Worm (Caenorhabditis elegans) whole organism, late embryonic: ENCODE measurements around the gene Y43F8B.14.
A peak's percentile ranks its signal among the peaks of the same experiment; 100 is the strongest.

Experiments used
- C38D4.7 ChIP-seq: fragments of 200-800 bp; sonication (Bioruptor generic); optimal IDR thresholded peaks from 2 replicates; lab custom pipeline; 2018; ENCODE audit warnings: mild to moderate bottlenecking, missing genetic modification characterization, moderate library complexity, missing compliant biosample characterization
- T23F11.4 ChIP-seq: fragments of 200-800 bp; sonication (Bioruptor generic); optimal IDR thresholded peaks from 2 replicates; lab custom pipeline; 2018; ENCODE audit warnings: mild to moderate bottlenecking, missing genetic modification characterization, missing compliant biosample characterization
- Y22D7AL.16 ChIP-seq: sonication (generic microtip); optimal IDR thresholded peaks from 2 replicates; lab custom pipeline; 2016; ENCODE audit warnings: missing genetic modification characterization, missing compliant biosample characterization
- ahr-1 ChIP-seq: sonication (generic microtip); optimal IDR thresholded peaks from 2 replicates; lab custom pipeline; 2016; ENCODE audit warnings: missing genetic modification characterization, missing compliant biosample characterization
- ceh-18 ChIP-seq: sonication (generic microtip); optimal IDR thresholded peaks from 2 replicates; lab custom pipeline; 2016; ENCODE audit warnings: missing genetic modification characterization, missing compliant biosample characterization
- ceh-19 ChIP-seq: fragments of 200-800 bp; sonication (Bioruptor generic); optimal IDR thresholded peaks from 2 replicates; lab custom pipeline; 2018; ENCODE audit warnings: mild to moderate bottlenecking, missing genetic modification characterization, missing compliant biosample characterization
- ceh-22 ChIP-seq: sonication (generic microtip); optimal IDR thresholded peaks from 2 replicates; lab custom pipeline; 2017; ENCODE audit warnings: missing biosample characterization, missing genetic modification characterization
- ceh-30 ChIP-seq: fragments of 150-350 bp; optimal IDR thresholded peaks from 2 replicates; lab custom pipeline; 2014; ENCODE audit warnings: missing biosample characterization, missing genetic modification characterization
- ceh-31 ChIP-seq: sonication (generic microtip); optimal IDR thresholded peaks from 2 replicates; lab custom pipeline; 2016; ENCODE audit warnings: missing genetic modification characterization, missing compliant biosample characterization
- ceh-34 ChIP-seq: sonication (generic microtip); optimal IDR thresholded peaks from 2 replicates; lab custom pipeline; 2016; ENCODE audit warnings: mild to moderate bottlenecking, missing genetic modification characterization, missing compliant biosample characterization
- ceh-45 ChIP-seq: fragments of 200-800 bp; sonication (Bioruptor generic); IDR thresholded peaks from 2 replicates; pipeline ENCODE4 v1.3.6; 2022; ENCODE audit warnings: missing genetic modification reagents, missing genetic modification characterization, missing compliant biosample characterization
- ceh-48 ChIP-seq: sonication (generic microtip); optimal IDR thresholded peaks from 2 replicates; lab custom pipeline; 2016; ENCODE audit warnings: missing genetic modification characterization, inconsistent platforms, missing compliant biosample characterization
- ceh-9 ChIP-seq: sonication (generic microtip); optimal IDR thresholded peaks from 2 replicates; lab custom pipeline; 2016; ENCODE audit warnings: mild to moderate bottlenecking, missing genetic modification characterization, inconsistent platforms, missing compliant biosample characterization
- dmd-4 ChIP-seq: sonication (generic microtip); optimal IDR thresholded peaks from 2 replicates; lab custom pipeline; 2016; ENCODE audit warnings: borderline replicate concordance, missing genetic modification characterization, missing compliant biosample characterization
- ets-4 ChIP-seq: sonication (generic microtip); optimal IDR thresholded peaks from 2 replicates; lab custom pipeline; 2016; ENCODE audit warnings: missing genetic modification characterization, missing compliant biosample characterization
- fax-1 ChIP-seq: sonication (generic microtip); optimal IDR thresholded peaks from 2 replicates; lab custom pipeline; 2016; ENCODE audit warnings: missing genotype, missing genetic modification characterization, missing compliant biosample characterization
- fkh-10 ChIP-seq: fragments of 150-350 bp; optimal IDR thresholded peaks from 2 replicates; lab custom pipeline; 2014; ENCODE audit warnings: missing biosample characterization, missing genetic modification reagents, missing genetic modification characterization
- fkh-6 ChIP-seq: sonication (generic microtip); optimal IDR thresholded peaks from 2 replicates; lab custom pipeline; 2016; ENCODE audit warnings: missing genetic modification characterization, missing compliant biosample characterization
- hlh-15 ChIP-seq: sonication (generic microtip); optimal IDR thresholded peaks from 2 replicates; lab custom pipeline; 2016; ENCODE audit warnings: missing genetic modification characterization, missing compliant biosample characterization
- hlh-6 ChIP-seq: sonication (generic microtip); optimal IDR thresholded peaks from 2 replicates; lab custom pipeline; 2016; ENCODE audit warnings: missing genotype, missing genetic modification characterization, missing compliant biosample characterization
- hlh-8 ChIP-seq: sonication (generic microtip); optimal IDR thresholded peaks from 2 replicates; lab custom pipeline; 2016; ENCODE audit warnings: missing genotype, missing genetic modification characterization, missing compliant biosample characterization
- lim-6 ChIP-seq: sonication (generic microtip); optimal IDR thresholded peaks from 2 replicates; lab custom pipeline; 2016; ENCODE audit warnings: missing genetic modification characterization, missing compliant biosample characterization
- lin-11 ChIP-seq: fragments of 200-800 bp; sonication (Bioruptor generic); optimal IDR thresholded peaks from 2 replicates; lab custom pipeline; 2018; ENCODE audit warnings: mild to moderate bottlenecking, missing genetic modification characterization, missing compliant biosample characterization
- madf-2 ChIP-seq: sonication (generic microtip); optimal IDR thresholded peaks from 2 replicates; lab custom pipeline; 2017; ENCODE audit warnings: missing genetic modification characterization, missing compliant biosample characterization
- nhr-11 ChIP-seq: fragments of 150-350 bp; optimal IDR thresholded peaks from 2 replicates; lab custom pipeline; 2014; ENCODE audit warnings: missing biosample characterization, missing genetic modification characterization
- pat-9 ChIP-seq: fragments of 200-800 bp; sonication (Bioruptor generic); optimal IDR thresholded peaks from 2 replicates; lab custom pipeline; 2018; ENCODE audit warnings: mild to moderate bottlenecking, missing genetic modification characterization, moderate library complexity, missing compliant biosample characterization
- pax-1 ChIP-seq: fragments of 150-350 bp; optimal IDR thresholded peaks from 2 replicates; lab custom pipeline; 2014; ENCODE audit warnings: missing biosample characterization, missing genetic modification characterization
- pha-2 ChIP-seq: sonication (generic microtip); optimal IDR thresholded peaks from 2 replicates; lab custom pipeline; 2017; ENCODE audit warnings: mild to moderate bottlenecking, missing genetic modification characterization, missing compliant biosample characterization
- pha-4 ChIP-seq: fragments of 150-350 bp; optimal IDR thresholded peaks from 2 replicates; lab custom pipeline; 2018; ENCODE audit warnings: missing biosample characterization, missing genetic modification reagents, missing genetic modification characterization
- rnt-1 ChIP-seq: sonication (generic microtip); optimal IDR thresholded peaks from 2 replicates; lab custom pipeline; 2016; ENCODE audit warnings: missing genetic modification characterization, missing compliant biosample characterization
- sdc-2 ChIP-seq: sonication (generic microtip); optimal IDR thresholded peaks from 2 replicates; lab custom pipeline; 2016; ENCODE audit warnings: missing genotype, missing genetic modification characterization, missing compliant biosample characterization
- sox-2 ChIP-seq: fragments of 200-800 bp; sonication (Bioruptor generic); IDR thresholded peaks from 2 replicates; pipeline ENCODE4 v1.3.6; 2022; ENCODE audit warnings: missing genetic modification reagents, missing genetic modification characterization, missing compliant biosample characterization
- sox-4 ChIP-seq: sonication (generic microtip); optimal IDR thresholded peaks from 2 replicates; lab custom pipeline; 2017; ENCODE audit warnings: mild to moderate bottlenecking, missing genetic modification characterization, inconsistent platforms, missing compliant biosample characterization
- tbx-7 ChIP-seq: sonication (generic microtip); optimal IDR thresholded peaks from 2 replicates; lab custom pipeline; 2016; ENCODE audit warnings: missing genotype, missing genetic modification characterization, missing compliant biosample characterization
- ttx-3 ChIP-seq: sonication (generic microtip); optimal IDR thresholded peaks from 2 replicates; lab custom pipeline; 2016; ENCODE audit warnings: missing genetic modification reagents, missing genetic modification characterization, missing compliant biosample characterization
- unc-3 ChIP-seq, 2 experiments: fragments of 200-800 bp in 1 of 2; sonication (Bioruptor generic) in 1 of 2; sonication (generic microtip) in 1 of 2; conservative IDR thresholded peaks in 1 of 2; optimal IDR thresholded peaks in 1 of 2; 2 replicates each; pipeline versions ENCODE4 v1.3.6 to Lab custom; 2016 to 2022; ENCODE audit warnings: missing compliant biosample characterization in 2 of 2, missing genetic modification characterization in 2 of 2, missing genetic modification reagents in 1 of 2
- unc-55 ChIP-seq: sonication (generic microtip); optimal IDR thresholded peaks from 2 replicates; lab custom pipeline; 2017; ENCODE audit warnings: missing biosample characterization, missing genetic modification reagents, missing genetic modification characterization
- unc-86 ChIP-seq: sonication (generic microtip); optimal IDR thresholded peaks from 2 replicates; lab custom pipeline; 2016; ENCODE audit warnings: missing genetic modification characterization, missing compliant biosample characterization
- zip-5 ChIP-seq: sonication (generic microtip); optimal IDR thresholded peaks from 2 replicates; lab custom pipeline; 2016; ENCODE audit warnings: missing genetic modification characterization, missing compliant biosample characterization

Y43F8B.14 gene

DNA sequence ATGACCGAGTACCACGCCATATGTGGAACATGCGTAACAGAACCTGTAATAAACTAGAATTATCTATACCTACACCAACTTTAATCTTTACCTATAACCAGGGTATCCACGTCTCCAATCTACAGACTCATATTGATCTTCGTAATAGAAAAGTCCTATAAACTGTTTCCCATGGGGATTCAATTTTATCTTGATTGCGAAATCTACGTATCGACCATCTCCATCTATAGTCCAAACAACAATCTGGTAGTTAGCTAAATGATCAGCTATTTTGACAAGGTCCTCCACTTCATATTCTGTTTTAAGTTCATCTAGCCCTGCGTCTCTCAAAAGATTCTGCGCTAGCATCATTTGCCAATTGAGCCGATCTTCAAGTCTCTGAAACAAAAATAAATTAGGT is 26.2 kb downstream of the Y43F8B.14 start:
- TF ChIP-seq C38D4.7 (GFP tag; lab: Kevin White, UChicago) (no peak), rnt-1 (peak; percentile 80)
- TF ChIP-seq, all 69 proteins: peak for 1

DNA sequence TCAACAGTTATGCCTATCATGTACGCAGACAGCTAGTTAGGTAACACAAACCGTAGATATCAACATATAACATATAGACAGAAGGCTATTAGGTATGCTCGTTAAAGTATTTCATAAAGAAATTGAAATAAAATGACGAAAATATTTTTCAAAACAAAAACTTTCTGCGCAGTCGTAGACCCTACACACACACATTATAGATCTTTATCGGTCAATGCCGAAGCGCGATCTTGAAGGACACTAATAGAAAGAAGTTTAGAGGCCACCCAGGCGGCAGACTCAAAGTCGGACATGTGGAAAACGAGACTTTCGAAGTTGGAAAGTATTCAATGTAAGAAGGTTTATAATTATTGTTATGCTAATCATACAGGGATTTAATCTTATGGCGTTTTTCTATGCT is 26.8 kb downstream of the Y43F8B.14 start:
- no peak for TF ChIP-seq zip-5 (tag; lab: Kevin White, UChicago)
- no peak for TF ChIP-seq nhr-11 (tag; lab: Kevin White, UChicago)
- no peak for TF ChIP-seq lin-11 (tag; lab: Kevin White, UChicago)
- no peak for TF ChIP-seq sdc-2
- TF ChIP-seq ceh-9: no peak
- no peak for TF ChIP-seq madf-2 (tag; lab: Kevin White, UChicago)
- no peak for TF ChIP-seq hlh-15
- no peak for TF ChIP-seq sox-4 (tag; lab: Kevin White, UChicago)
- no peak for TF ChIP-seq ahr-1 (tag; lab: Kevin White, UChicago)

DNA sequence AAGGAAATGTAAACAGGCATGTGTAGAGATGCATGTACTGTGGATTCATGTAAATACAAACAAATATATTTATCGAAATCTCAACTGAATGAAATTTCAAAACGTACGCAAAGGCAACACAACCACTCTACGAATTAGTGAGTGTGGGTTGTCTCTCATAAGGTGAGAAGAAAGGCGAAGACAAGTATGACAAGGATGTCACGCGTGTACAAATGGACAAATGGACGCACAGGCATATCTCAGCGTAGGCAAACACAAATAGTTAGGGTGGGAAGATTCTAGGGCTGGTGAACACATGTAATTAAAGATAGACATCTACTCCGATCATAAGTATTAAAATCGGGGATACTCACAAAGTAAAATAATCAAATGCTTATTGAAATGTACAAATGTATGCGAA is 27.7 kb downstream of the Y43F8B.14 start:
- no peak for TF ChIP-seq T23F11.4 (GFP tag; lab: Kevin White, UChicago)

DNA sequence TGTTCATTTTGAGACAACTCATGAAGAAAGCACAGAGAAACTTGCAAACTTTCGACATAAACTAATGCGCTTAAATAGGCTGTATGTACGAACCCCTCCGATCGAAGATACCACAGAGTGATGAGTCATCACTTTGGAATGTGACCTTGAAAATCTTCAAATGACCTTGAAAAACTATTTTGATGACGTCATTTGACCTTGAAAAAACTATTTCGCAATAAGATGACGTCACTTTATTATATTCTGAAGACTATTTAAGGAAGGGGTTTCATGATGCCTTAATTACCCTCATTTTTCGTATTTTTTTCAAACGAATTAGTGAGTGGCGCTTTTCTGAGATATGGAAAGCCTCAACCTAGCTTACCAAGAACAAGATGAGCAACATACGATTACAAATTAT is 34.6 kb downstream of the Y43F8B.14 start, which contains the start of gene C25F9.2:
TSS of gene C25F9.2 (plus strand) at position 341 of the 400 bp plus-strand sequence.
- TF ChIP-seq lim-6 (tag; lab: Kevin White, UChicago) (no peak), ceh-34 (tag; lab: Kevin White, UChicago) (no peak), Y22D7AL.16 (tag; lab: Kevin White, UChicago) (no peak), ttx-3 (tag; lab: Kevin White, UChicago) (no peak), dmd-4 (no peak), ahr-1 (tag; lab: Kevin White, UChicago) (no peak), ets-4 (tag; lab: Kevin White, UChicago) (no peak), tbx-7 (no peak), ceh-18 (tag; lab: Kevin White, UChicago) (no peak), fax-1 (tag; lab: Kevin White, UChicago) (no peak), pax-1 (no peak)

DNA sequence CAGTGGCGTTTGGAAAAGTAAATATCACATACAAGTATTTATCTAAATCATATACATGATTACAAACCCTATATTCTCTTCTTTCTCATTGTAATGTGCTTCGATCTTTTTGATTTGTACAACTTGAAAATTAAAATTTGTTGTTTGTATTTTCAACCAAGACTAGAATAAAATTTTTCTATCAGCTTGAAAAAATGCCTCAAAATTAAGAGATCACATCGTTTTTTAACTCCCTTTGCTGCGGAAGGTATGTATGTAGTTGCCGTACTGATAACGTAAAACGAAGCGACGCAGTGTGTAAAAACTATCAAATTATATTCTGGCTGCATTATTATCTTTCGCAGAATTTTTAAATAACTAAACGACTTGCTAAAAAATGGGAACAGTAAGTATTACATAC is 37.9 kb downstream of the Y43F8B.14 start, which contains the start of gene C25F9.15:
TSS of gene C25F9.15 (plus strand) at position 301 of the 400 bp plus-strand sequence.
- TF ChIP-seq unc-86 (tag; lab: Kevin White, UChicago): no peak
- no peak for TF ChIP-seq ahr-1 (tag; lab: Kevin White, UChicago)
- no peak for TF ChIP-seq nhr-11 (tag; lab: Kevin White, UChicago)
- TF ChIP-seq unc-55 (GFP tag; lab: Kevin White, UChicago): no peak
- TF ChIP-seq ceh-22 (tag; lab: Kevin White, UChicago): no peak
- no peak for TF ChIP-seq ceh-19
- TF ChIP-seq ceh-48 (tag; lab: Kevin White, UChicago): no peak
- TF ChIP-seq ceh-34 (tag; lab: Kevin White, UChicago): no peak
- no peak for TF ChIP-seq fkh-6 (tag; lab: Kevin White, UChicago)

DNA sequence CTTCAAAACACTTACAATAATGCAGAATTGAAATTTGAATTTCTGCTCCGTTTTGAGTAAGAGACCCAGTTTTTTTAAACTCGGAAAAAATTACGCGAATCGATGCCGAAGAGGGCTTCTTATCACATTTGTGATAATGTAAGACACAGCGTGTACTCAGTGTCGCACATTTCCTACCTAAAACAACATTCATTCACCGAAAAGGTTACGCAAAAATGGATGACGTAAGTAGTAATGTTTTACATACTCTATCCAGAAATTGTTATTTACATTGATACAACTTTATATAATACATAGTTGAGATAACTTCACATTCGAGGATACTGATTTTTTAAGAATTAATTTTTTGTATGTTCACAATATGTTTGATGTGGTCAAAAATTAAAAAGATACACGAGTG is 39.3 kb downstream of the Y43F8B.14 start, which contains the start of the genes C25F9.4 and C25F9.9:
TSS of gene C25F9.4 (minus strand) at position 101 of the 400 bp plus-strand sequence.
TSS of gene C25F9.9 (plus strand) at position 137 of the 400 bp plus-strand sequence.
- TF ChIP-seq unc-3 (GFP tag; conservative IDR thresholded peaks at IDR 0.05; lab: Robert Waterston, UW) (no peak), unc-3 (tag; optimal IDR thresholded peaks at IDR 0.05; lab: Kevin White, UChicago) (no peak), Y22D7AL.16 (tag; lab: Kevin White, UChicago) (no peak), ceh-45 (GFP tag; lab: Robert Waterston, UW) (no peak), ceh-30 (tag; lab: Kevin White, UChicago) (no peak), sox-4 (tag; lab: Kevin White, UChicago) (no peak), pha-2 (tag; lab: Kevin White, UChicago) (no peak), hlh-6 (no peak), fkh-10 (no peak), ceh-31 (tag; lab: Kevin White, UChicago) (no peak), hlh-8 (tag; lab: Kevin White, UChicago) (no peak), pha-4 (tag; lab: Kevin White, UChicago) (no peak), madf-2 (tag; lab: Kevin White, UChicago) (no peak), pat-9 (tag; lab: Kevin White, UChicago) (no peak), sox-2 (GFP tag; lab: Robert Waterston, UW) (no peak)
- TF ChIP-seq, all 69 proteins: peak for 0
